Worm (Caenorhabditis elegans): ENCODE data around the gene unc-103.

unc-103 gene

ce11 chrIII:4170903-4171377 lies 55.8 kb downstream of the unc-103 start, which contains the start of the genes rnf-121 and C16C10.4 (continued):
- peak; percentile 9 for TF ChIP-seq ama-1 (optimal IDR thresholded peaks at IDR 0.05)
- TF ChIP-seq lin-13 (GFP tag; optimal IDR thresholded peaks at IDR 0.05) = no peak
- no peak for TF ChIP-seq set-16 (GFP tag; IDR thresholded peaks at IDR 0.05)
- no peak for TF ChIP-seq nhr-11 (tag; optimal IDR thresholded peaks at IDR 0.05)
- TF ChIP-seq lin-29 (GFP tag; IDR thresholded peaks at IDR 0.05) = no peak
- TF ChIP-seq ztf-7 (tag; optimal IDR thresholded peaks at IDR 0.05) = peak; percentile 50
- no peak for TF ChIP-seq nhr-42 (GFP tag; IDR thresholded peaks at IDR 0.05)
- peak in 1 of 2 experiments; percentile 36 for TF ChIP-seq hif-1 (tag; optimal IDR thresholded peaks at IDR 0.05)
- peak; percentile 40; the same call in 1 of the 2 replicates for TF ChIP-seq vab-7 (GFP tag; IDR thresholded peaks at IDR 0.05)
- TF ChIP-seq R02D3.7 (tag; optimal IDR thresholded peaks at IDR 0.05) = no peak
- no peak for TF ChIP-seq F44E2.7 (GFP tag; IDR thresholded peaks at IDR 0.05)
- TF ChIP-seq aha-1 (tag) = peak; percentile 45
- peak; percentile 29 for TF ChIP-seq dve-1 (tag; optimal IDR thresholded peaks at IDR 0.05; ENCODE audit: insufficient read depth)
- TF ChIP-seq mes-2 (tag; optimal IDR thresholded peaks at IDR 0.05; ENCODE audit: poor library complexity, severe bottlenecking) = peak; percentile 95
- peak; percentile 67 for TF ChIP-seq nhr-6 (tag; optimal IDR thresholded peaks at IDR 0.05)
- no peak for TF ChIP-seq ceh-82 (tag; optimal IDR thresholded peaks at IDR 0.05)
- no peak for TF ChIP-seq mxl-2 (GFP tag; conservative IDR thresholded peaks at IDR 0.05)
- peak; percentile 71 for TF ChIP-seq dpl-1 (GFP tag; optimal IDR thresholded peaks at IDR 0.05)
- TF ChIP-seq snpc-1.2 (GFP tag; IDR thresholded peaks at IDR 0.05) = peak; percentile 46; the same call in 1 of the 2 replicates
- TF ChIP-seq lim-7 (GFP tag; IDR thresholded peaks at IDR 0.05) = peak; percentile 58; the same call in 1 of the 2 replicates
- peak; percentile 66 for TF ChIP-seq mep-1 (tag; optimal IDR thresholded peaks at IDR 0.05)
- no peak for TF ChIP-seq lin-1 (GFP tag; IDR thresholded peaks at IDR 0.05)
- no peak for TF ChIP-seq lin-39 (tag; optimal IDR thresholded peaks at IDR 0.05)
- TF ChIP-seq nhr-28 (tag; optimal IDR thresholded peaks at IDR 0.05) = no peak
- TF ChIP-seq lsy-2 (tag; optimal IDR thresholded peaks at IDR 0.05) = peak in 1 of 2 experiments; percentile 71

DNA sequence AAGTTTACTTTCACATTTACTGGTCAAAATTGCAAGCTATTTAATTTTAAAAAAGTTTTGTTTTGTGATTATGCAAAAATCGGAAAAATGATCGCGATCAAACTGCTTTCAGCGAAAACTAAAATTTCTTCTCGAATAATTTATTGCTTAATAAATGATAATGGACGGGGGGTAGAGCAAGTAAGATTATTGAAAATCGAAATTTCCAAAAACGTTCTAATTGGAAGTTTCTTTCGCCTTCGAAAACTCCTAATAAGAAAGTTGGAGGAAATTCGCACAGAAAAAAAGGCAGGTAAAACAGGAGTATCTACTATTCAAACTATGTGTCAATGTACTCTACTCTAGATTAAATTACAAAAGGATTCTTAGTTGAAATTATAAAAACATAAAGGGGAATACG lies 57.0 kb downstream of the unc-103 start:
- TF ChIP-seq aly-2 (tag; optimal IDR thresholded peaks at IDR 0.05) = peak; percentile 84
- peak; percentile 66; the same call in 1 of the 2 replicates for TF ChIP-seq snpc-1.2 (GFP tag; IDR thresholded peaks at IDR 0.05)
- TF ChIP-seq F26F4.8 (GFP tag; conservative IDR thresholded peaks at IDR 0.05) = no peak
- 0 out of 2 replicates have a peak, but pooled peaks have one; percentile 6 for TF ChIP-seq lim-7 (GFP tag; IDR thresholded peaks at IDR 0.05)
- TF ChIP-seq Y48G9A.11 (GFP tag; IDR thresholded peaks at IDR 0.05) = peak; percentile 60
- peak; percentile 83 for TF ChIP-seq F49E8.2 (tag; optimal IDR thresholded peaks at IDR 0.05; ENCODE audit: borderline replicate concordance)
- TF ChIP-seq hlh-30 (tag; optimal IDR thresholded peaks at IDR 0.05; ENCODE audit: insufficient read depth) = no peak
- 0 out of 2 replicates have a peak, but pooled peaks have one; percentile 63 for TF ChIP-seq Y105C5A.15 (GFP tag; IDR thresholded peaks at IDR 0.05)
- TF ChIP-seq daf-12 (tag; optimal IDR thresholded peaks at IDR 0.05) = no peak
- TF ChIP-seq Y5F2A.4 (GFP tag; optimal IDR thresholded peaks at IDR 0.05) = peak; percentile 18
- 0 out of 2 replicates have a peak, but pooled peaks have one; percentile 56 for TF ChIP-seq pha-4 (GFP tag; IDR thresholded peaks at IDR 0.05)
- TF ChIP-seq pha-4 (tag; optimal IDR thresholded peaks at IDR 0.05) = no peak
- TF ChIP-seq lin-1 (GFP tag; IDR thresholded peaks at IDR 0.05) = peak; percentile 39; the same call in 1 of the 2 replicates
- TF ChIP-seq daf-16 (GFP tag; optimal IDR thresholded peaks at IDR 0.05) = peak in 1 of 2 experiments; percentile 36
- TF ChIP-seq daf-16 (tag; optimal IDR thresholded peaks at IDR 0.05) = no peak
- TF ChIP-seq hmg-1.1 (GFP tag; IDR thresholded peaks at IDR 0.05) = no peak
- TF ChIP-seq lin-38 (GFP tag; IDR thresholded peaks at IDR 0.05) = peak; percentile 68
- TF ChIP-seq unc-130 (GFP tag; optimal IDR thresholded peaks at IDR 0.05) = peak; percentile 45
- no peak for TF ChIP-seq nhr-6 (tag; optimal IDR thresholded peaks at IDR 0.05)
- TF ChIP-seq duxl-1 (tag; optimal IDR thresholded peaks at IDR 0.05; ENCODE audit: poor library complexity) = no peak
- TF ChIP-seq arid-1 (GFP tag; conservative IDR thresholded peaks at IDR 0.05) = peak; percentile 45; the same call in 1 of the 2 replicates
- TF ChIP-seq egl-43 (GFP tag; IDR thresholded peaks at IDR 0.05) = peak; percentile 30; the same call in 1 of the 2 replicates
- TF ChIP-seq ctbp-1 (GFP tag; IDR thresholded peaks at IDR 0.05) = 0 out of 2 replicates have a peak, but pooled peaks have one; percentile 29
- TF ChIP-seq ceh-20 (GFP tag; IDR thresholded peaks at IDR 0.05) = no peak

All from whole organism, L4 larva.